Worm (Caenorhabditis elegans): Measurements from ENCODE around the gene tmd-2.

ce11 chrV:8284800-8285199 lies 49.7 kb upstream of the tmd-2 start, which contains the start of gene slc-17.5:
- no peak for TF ChIP-seq cog-1 (tag; optimal IDR thresholded peaks at IDR 0.05)
- no peak for TF ChIP-seq ref-1 (GFP tag; conservative IDR thresholded peaks at IDR 0.05)
- TF ChIP-seq tab-1 (GFP tag; IDR thresholded peaks at IDR 0.05): no peak
